Worm (Caenorhabditis elegans): Measurements from ENCODE around the gene ikke-1.
A peak's percentile ranks its signal among the peaks of the same experiment; 100 is the strongest.

Gene ikke-1

DNA sequence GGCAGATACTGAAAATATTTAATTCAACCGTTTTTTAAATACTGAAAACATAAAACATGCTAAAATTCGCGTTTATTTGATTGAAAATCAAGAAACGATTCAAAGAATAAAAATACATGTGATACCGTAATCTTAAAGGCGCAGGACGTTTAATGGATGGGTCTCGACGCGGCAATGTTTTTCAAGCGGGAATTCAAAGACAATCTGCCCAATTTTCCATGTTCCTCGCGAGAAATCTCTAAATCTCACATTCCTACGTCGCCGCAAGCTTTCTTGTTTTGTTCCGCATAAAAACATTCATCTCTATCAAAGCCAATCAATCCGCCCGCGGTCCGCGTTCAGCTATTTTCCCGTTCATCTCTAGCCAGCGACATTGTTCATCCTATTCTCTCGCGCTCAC lies 49.0 kb downstream of the ikke-1 start (continued):
- TF ChIP-seq nhr-80 (tag; optimal IDR thresholded peaks at IDR 0.05) (no peak), mel-28 (tag; optimal IDR thresholded peaks at IDR 0.05; ENCODE audit: borderline replicate concordance) (no peak), aptf-3 (GFP tag; IDR thresholded peaks at IDR 0.05) (no peak), F57C9.4 (tag; optimal IDR thresholded peaks at IDR 0.05) (no peak), ccch-3 (GFP tag; optimal IDR thresholded peaks at IDR 0.05) (no peak), snpc-1.1 (tag; optimal IDR thresholded peaks at IDR 0.05; ENCODE audit: insufficient read depth) (no peak), akir-1 (GFP tag; optimal IDR thresholded peaks at IDR 0.05) (no peak), F52B5.7 (tag; optimal IDR thresholded peaks at IDR 0.05) (no peak), bed-1 (GFP tag; IDR thresholded peaks at IDR 0.05) (no peak), somi-1 (GFP tag; optimal IDR thresholded peaks at IDR 0.05) (no peak), ceh-27 (GFP tag; optimal IDR thresholded peaks at IDR 0.05) (no peak), T07F8.4 (tag; optimal IDR thresholded peaks at IDR 0.05) (no peak), K12H6.12 (tag; optimal IDR thresholded peaks at IDR 0.05) (no peak), mes-4 (tag; optimal IDR thresholded peaks at IDR 0.05) (no peak), B0035.1 (tag; optimal IDR thresholded peaks at IDR 0.05) (no peak), B0336.3 (GFP tag; IDR thresholded peaks at IDR 0.05) (no peak), tlf-1 (GFP tag; optimal IDR thresholded peaks at IDR 0.05) (no peak), bed-2 (GFP tag; IDR thresholded peaks at IDR 0.05) (no peak), F22D6.2 (tag; optimal IDR thresholded peaks at IDR 0.05) (no peak), rcor-1 (GFP tag; IDR thresholded peaks at IDR 0.05) (0 out of 2 replicates have a peak, but pooled peaks have one; percentile 31), atf-7 (tag; optimal IDR thresholded peaks at IDR 0.05) (no peak), madf-6 (GFP tag; IDR thresholded peaks at IDR 0.05) (peak; percentile 91), fkh-3 (tag; optimal IDR thresholded peaks at IDR 0.05) (no peak), D2030.7 (GFP tag; IDR thresholded peaks at IDR 0.05) (peak; percentile 66), F37B4.10 (GFP tag; IDR thresholded peaks at IDR 0.05) (no peak), nfya-2 (GFP tag; IDR thresholded peaks at IDR 0.05) (no peak), aptf-2 (GFP tag; conservative IDR thresholded peaks at IDR 0.05) (no peak), hsf-1 (GFP tag; IDR thresholded peaks at IDR 0.05) (peak; percentile 52; the same call in 1 of the 2 replicates), egrh-3 (GFP tag; IDR thresholded peaks at IDR 0.05) (no peak), madf-3 (GFP tag; IDR thresholded peaks at IDR 0.05) (no peak), B0019.2 (GFP tag; conservative IDR thresholded peaks at IDR 0.05) (no peak), let-607 (tag; optimal IDR thresholded peaks at IDR 0.05) (no peak), ztf-22 (GFP tag; optimal IDR thresholded peaks at IDR 0.05) (no peak), rec-8 (tag; optimal IDR thresholded peaks at IDR 0.05) (no peak), Y79H2A.3 (GFP tag; conservative IDR thresholded peaks at IDR 0.05) (no peak), attf-3 (GFP tag; conservative IDR thresholded peaks at IDR 0.05) (no peak), snpc-3.4 (tag; optimal IDR thresholded peaks at IDR 0.05) (no peak), tbp1 (GFP tag; optimal IDR thresholded peaks at IDR 0.05) (no peak), let-526 (GFP tag; IDR thresholded peaks at IDR 0.05) (no peak), F57A8.1 (GFP tag; optimal IDR thresholded peaks at IDR 0.05) (no peak), dox-1 (GFP tag; IDR thresholded peaks at IDR 0.05) (peak; percentile 31; the same call in 1 of the 2 replicates), Y53F4B.3 (GFP tag; IDR thresholded peaks at IDR 0.05) (no peak), lsl-1 (GFP tag; optimal IDR thresholded peaks at IDR 0.05) (peak; percentile 83), mcd-1 (GFP tag; IDR thresholded peaks at IDR 0.05) (no peak), mxl-1 (tag; optimal IDR thresholded peaks at IDR 0.05) (no peak), unc-130 (GFP tag; optimal IDR thresholded peaks at IDR 0.05) (no peak), nfya-1 (tag; optimal IDR thresholded peaks at IDR 0.05; ENCODE audit: borderline replicate concordance, insufficient read depth) (no peak), nfyb-1 (GFP tag; IDR thresholded peaks at IDR 0.05) (no peak), C17E4.6 (GFP tag; IDR thresholded peaks at IDR 0.05) (peak; percentile 24; the same call in 1 of the 2 replicates)
